Worm (Caenorhabditis elegans) whole organism, L3 larva: Measurements from ENCODE around the gene ugt-35.

Source experiments
- ZK546.5 ChIP-seq: sonication (generic microtip); optimal IDR thresholded peaks from 2 replicates; lab custom pipeline; 2017; ENCODE audit warnings: missing biosample characterization, missing genetic modification characterization
- ama-1 ChIP-seq: fragments of 150-350 bp; optimal IDR thresholded peaks from 2 replicates; lab custom pipeline; 2018
- daf-12 ChIP-seq: fragments of 150-350 bp; optimal IDR thresholded peaks from 2 replicates; lab custom pipeline; 2014; ENCODE audit warnings: missing biosample characterization, missing genetic modification reagents, missing genetic modification characterization
- elt-3 ChIP-seq, 3 experiments: fragments of 150-350 bp in 1 of 3; sonication (generic microtip) in 2 of 3; optimal IDR thresholded peaks; 2 replicates in 2 of 3; 4 replicates in 1 of 3; lab custom pipeline; 2014 to 2017; ENCODE audit warnings: missing biosample characterization in 3 of 3, missing genetic modification characterization in 3 of 3
- hmg-11 ChIP-seq: sonication (generic microtip); optimal IDR thresholded peaks from 2 replicates; lab custom pipeline; 2016; ENCODE audit warnings: missing genetic modification characterization, missing compliant biosample characterization
- lin-39 ChIP-seq: fragments of 150-350 bp; optimal IDR thresholded peaks from 2 replicates; lab custom pipeline; 2018; ENCODE audit warnings: missing biosample characterization, missing genetic modification reagents, missing genetic modification characterization
- nhr-12 ChIP-seq: fragments of 150-350 bp; optimal IDR thresholded peaks from 2 replicates; lab custom pipeline; 2014; ENCODE audit warnings: missing biosample characterization, missing genetic modification characterization
- nhr-76 ChIP-seq: fragments of 150-350 bp; sonication (generic microtip); optimal IDR thresholded peaks from 5 replicates; lab custom pipeline; 2014; ENCODE audit warnings: missing biosample characterization, missing genetic modification characterization
- unc-62 ChIP-seq: fragments of 150-350 bp; sonication (generic microtip); optimal IDR thresholded peaks from 4 replicates; lab custom pipeline; 2014; ENCODE audit warnings: missing biosample characterization, missing genetic modification reagents, missing genetic modification characterization

DNA sequence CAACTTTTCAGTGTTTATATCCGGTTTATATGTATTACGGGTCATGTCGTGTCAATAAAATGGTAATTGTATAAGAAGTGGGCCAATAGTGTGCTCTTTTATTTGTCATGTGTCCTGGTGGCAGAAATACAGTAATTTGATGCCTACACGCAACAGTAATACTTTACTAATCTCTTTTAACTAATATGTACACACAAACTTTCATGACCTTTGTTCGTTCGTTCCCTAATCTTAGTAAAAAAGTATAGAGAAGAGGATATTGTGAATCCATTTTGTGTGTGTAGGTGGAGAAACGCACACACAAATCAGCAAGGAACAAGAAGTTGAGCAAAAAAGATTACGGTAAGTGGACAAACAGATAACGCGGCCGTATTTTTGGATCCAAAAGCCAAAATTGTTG is 16.8 kb upstream of the ugt-35 start:
- TF ChIP-seq ama-1 (lab: Kevin White, UChicago) (no peak), lin-39 (tag; lab: Kevin White, UChicago) (no peak), daf-12 (no peak), nhr-76 (tag; lab: Kevin White, UChicago) (no peak), ZK546.5 (tag; lab: Kevin White, UChicago) (no peak), unc-62 (no peak), hmg-11 (tag; lab: Kevin White, UChicago) (no peak), nhr-12 (tag; lab: Kevin White, UChicago) (no peak), elt-3 (tag; optimal IDR thresholded peaks at IDR 0.05; lab: Kevin White, UChicago) (no peak)
